Fruit fly (Drosophila melanogaster) whole organism, embryonic: ENCODE data around the gene CG31627.

ENCODE experiments used
- BEAF-32 ChIP-seq: fragments of 200-800 bp; sonication (Bioruptor generic); optimal IDR thresholded peaks from 3 replicates; lab custom pipeline; 2017; ENCODE audit warnings: missing biosample characterization, missing genetic modification characterization, mild to moderate bottlenecking, moderate library complexity, missing genetic modification reagents
- CG11247 ChIP-seq: fragments of 200-800 bp; sonication (Bioruptor generic); IDR thresholded peaks from 2 replicates; pipeline ENCODE4 v1.3.6; 2022; ENCODE audit warnings: missing biosample characterization, missing genetic modification characterization
- CG11456 ChIP-seq: fragments of 200-800 bp; sonication (Bioruptor generic); IDR thresholded peaks from 3 replicates; pipeline ENCODE4 v1.3.6; 2022; ENCODE audit warnings: missing biosample characterization, missing genetic modification characterization
- CG12659 ChIP-seq: fragments of 200-800 bp; sonication (Bioruptor generic); optimal IDR thresholded peaks from 3 replicates; lab custom pipeline; 2017; ENCODE audit warnings: mild to moderate bottlenecking, missing biosample characterization, missing genetic modification reagents, missing genetic modification characterization
- CG13287 ChIP-seq: fragments of 200-800 bp; sonication (Bioruptor generic); IDR thresholded peaks from 2 replicates; pipeline ENCODE4 v1.3.6; 2022; ENCODE audit warnings: missing biosample characterization, missing genetic modification characterization; ENCODE audit not compliant: partially characterized antibody
- CG14667 ChIP-seq: fragments of 200-800 bp; sonication (Bioruptor generic); IDR thresholded peaks from 2 replicates; pipeline ENCODE4 v1.3.6; 2022; ENCODE audit warnings: missing biosample characterization, missing genetic modification characterization
- CG17328 ChIP-seq: fragments of 200-800 bp; sonication (Bioruptor generic); IDR thresholded peaks from 2 replicates; pipeline ENCODE4 v1.3.6; 2022; ENCODE audit warnings: missing biosample characterization, missing genetic modification characterization
- CG2875 ChIP-seq: fragments of 200-800 bp; sonication (Bioruptor generic); optimal IDR thresholded peaks from 2 replicates; lab custom pipeline; 2017; ENCODE audit warnings: missing biosample characterization, mild to moderate bottlenecking, missing genetic modification characterization, missing genetic modification reagents
- CG34224 ChIP-seq: fragments of 200-800 bp; sonication (Bioruptor generic); IDR thresholded peaks from 3 replicates; pipeline ENCODE4 v1.3.6; 2022; ENCODE audit warnings: missing biosample characterization, missing genetic modification characterization; ENCODE audit not compliant: partially characterized antibody
- CG6175 ChIP-seq: fragments of 200-800 bp; sonication (Bioruptor generic); IDR thresholded peaks from 3 replicates; pipeline ENCODE4 v1.3.6; 2022; ENCODE audit warnings: missing biosample characterization, missing genetic modification characterization
- CG6272 ChIP-seq: fragments of 200-800 bp; sonication (Bioruptor generic); IDR thresholded peaks from 2 replicates; pipeline ENCODE4 v1.3.6; 2022; ENCODE audit warnings: missing biosample characterization, missing genetic modification characterization
- CG6791 ChIP-seq: fragments of 200-800 bp; sonication (Bioruptor generic); IDR thresholded peaks from 3 replicates; pipeline ENCODE4 v1.3.6; 2022; ENCODE audit warnings: missing biosample characterization, missing genetic modification characterization; ENCODE audit not compliant: partially characterized antibody
- CG8290 ChIP-seq, 3 experiments: fragments of 200-800 bp; sonication (Bioruptor generic); optimal IDR thresholded peaks; 2 replicates each; lab custom pipeline; 2016 to 2019; ENCODE audit warnings: missing biosample characterization in 3 of 3, missing genetic modification characterization in 3 of 3, mild to moderate bottlenecking in 2 of 3, moderate library complexity in 1 of 3
- CG9932 ChIP-seq: fragments of 200-800 bp; sonication (Bioruptor generic); IDR thresholded peaks from 2 replicates; pipeline ENCODE4 v1.3.6; 2022; ENCODE audit warnings: missing biosample characterization, missing genetic modification characterization
- Doc3 ChIP-seq: fragments of 200-800 bp; sonication (Bioruptor generic); IDR thresholded peaks from 3 replicates; pipeline ENCODE4 v1.3.6; 2022; ENCODE audit warnings: missing biosample characterization, missing genetic modification characterization; ENCODE audit not compliant: partially characterized antibody
- Dref ChIP-seq: fragments of 200-800 bp; sonication (Bioruptor generic); IDR thresholded peaks from 2 replicates; pipeline ENCODE4 v1.3.6; 2022; ENCODE audit warnings: missing biosample characterization, missing genetic modification characterization
- E2f2 ChIP-seq: fragments of 200-800 bp; sonication (Bioruptor generic); IDR thresholded peaks from 2 replicates; pipeline ENCODE4 v1.3.6; 2022; ENCODE audit warnings: missing biosample characterization, missing genetic modification characterization
- Gug ChIP-seq: fragments of 200-800 bp; sonication (Bioruptor generic); IDR thresholded peaks from 4 replicates; pipeline ENCODE4 v1.3.6; 2022; ENCODE audit warnings: missing biosample characterization, missing genetic modification characterization
- Kr ChIP-seq: fragments of 200-800 bp; sonication (Bioruptor generic); optimal IDR thresholded peaks from 2 replicates; lab custom pipeline; 2017; ENCODE audit warnings: missing biosample characterization, mild to moderate bottlenecking, missing genetic modification characterization
- MBD-R2 ChIP-seq: fragments of 200-800 bp; sonication (Bioruptor generic); IDR thresholded peaks from 2 replicates; pipeline ENCODE4 v1.3.6; 2022; ENCODE audit warnings: missing biosample characterization, missing genetic modification characterization
- MESR4 ChIP-seq: fragments of 200-800 bp; sonication (Bioruptor generic); optimal IDR thresholded peaks from 2 replicates; lab custom pipeline; 2018; ENCODE audit warnings: missing biosample characterization, mild to moderate bottlenecking, missing genetic modification characterization, moderate library complexity
- Med ChIP-seq: fragments of 200-800 bp; sonication (Bioruptor generic); peaks from one replicate; lab custom pipeline; 2016; ENCODE audit warnings: missing biosample characterization, missing genetic modification characterization, mild to moderate bottlenecking, inconsistent platforms, moderate library complexity
- Scr ChIP-seq: fragments of 200-800 bp; sonication (Bioruptor generic); IDR thresholded peaks from 2 replicates; pipeline ENCODE4 v1.3.6; 2022; ENCODE audit warnings: missing biosample characterization, missing genetic modification characterization; ENCODE audit not compliant: partially characterized antibody
- Sry-δ ChIP-seq: fragments of 200-800 bp; sonication (Bioruptor generic); optimal IDR thresholded peaks from 2 replicates; lab custom pipeline; 2016; ENCODE audit warnings: missing biosample characterization, missing genetic modification characterization
- amos ChIP-seq: fragments of 200-800 bp; sonication (Bioruptor generic); IDR thresholded peaks from 2 replicates; pipeline ENCODE4 v1.3.6; 2022; ENCODE audit warnings: missing biosample characterization, missing genetic modification characterization; ENCODE audit not compliant: partially characterized antibody
- ato ChIP-seq: fragments of 200-800 bp; sonication (Bioruptor generic); IDR thresholded peaks from 2 replicates; pipeline ENCODE4 v1.3.6; 2022; ENCODE audit warnings: missing biosample characterization, missing genetic modification characterization; ENCODE audit not compliant: partially characterized antibody
- chinmo ChIP-seq: fragments of 200-800 bp; sonication (Bioruptor generic); IDR thresholded peaks from 4 replicates; pipeline ENCODE4 v1.3.6; 2022; ENCODE audit warnings: missing biosample characterization, missing genetic modification characterization; ENCODE audit not compliant: partially characterized antibody
- dmrt99B ChIP-seq: fragments of 200-800 bp; sonication (Bioruptor generic); optimal IDR thresholded peaks from 2 replicates; lab custom pipeline; 2018; ENCODE audit warnings: missing biosample characterization, mild to moderate bottlenecking, missing genetic modification characterization, moderate library complexity
- eyg ChIP-seq: fragments of 200-800 bp; sonication (Bioruptor generic); optimal IDR thresholded peaks from 3 replicates; lab custom pipeline; 2016; ENCODE audit warnings: missing biosample characterization, missing genetic modification characterization
- grau ChIP-seq: fragments of 200-800 bp; optimal IDR thresholded peaks from 3 replicates; lab custom pipeline; 2019; ENCODE audit warnings: missing biosample characterization, mild to moderate bottlenecking, missing genetic modification characterization, moderate library complexity
- ham ChIP-seq: fragments of 200-800 bp; sonication (Bioruptor generic); IDR thresholded peaks from 2 replicates; pipeline ENCODE4 v1.3.6; 2022; ENCODE audit warnings: missing biosample characterization, missing genetic modification characterization
- hbn ChIP-seq: fragments of 200-800 bp; sonication (Bioruptor generic); IDR thresholded peaks from 2 replicates; pipeline ENCODE4 v1.3.6; 2022; ENCODE audit warnings: missing biosample characterization, missing genetic modification characterization; ENCODE audit not compliant: partially characterized antibody
- insv ChIP-seq, 2 experiments: fragments of 200-800 bp; sonication (Bioruptor generic); optimal IDR thresholded peaks; 3 replicates each; lab custom pipeline; 2016 to 2018; ENCODE audit warnings: missing biosample characterization in 2 of 2, missing genetic modification characterization in 2 of 2
- ken ChIP-seq: fragments of 200-800 bp; sonication (Bioruptor generic); IDR thresholded peaks from 3 replicates; pipeline ENCODE4 v1.3.6; 2022; ENCODE audit warnings: missing biosample characterization, missing genetic modification characterization
- knrl ChIP-seq: fragments of 200-800 bp; sonication (Bioruptor generic); IDR thresholded peaks from 3 replicates; pipeline ENCODE4 v1.3.6; 2022; ENCODE audit warnings: missing biosample characterization, missing genetic modification characterization; ENCODE audit not compliant: partially characterized antibody
- pan ChIP-seq, 4 experiments: fragments of >200 bp in 3 of 4; fragments of 200-800 bp in 1 of 4; sonication (Bioruptor generic) in 1 of 4; optimal IDR thresholded peaks in 3 of 4; IDR thresholded peaks in 1 of 4; 2 replicates each; pipeline versions ENCODE4 v1.3.6 to Lab custom; 2017 to 2022; ENCODE audit warnings: missing biosample characterization in 2 of 4, missing genetic modification characterization in 2 of 4, mixed read lengths in 1 of 4
- phol ChIP-seq: fragments of 200-800 bp; sonication (Bioruptor generic); optimal IDR thresholded peaks from 3 replicates; lab custom pipeline; 2018; ENCODE audit warnings: missing biosample characterization, mild to moderate bottlenecking, missing genetic modification characterization, moderate library complexity
- sens-2 ChIP-seq: fragments of 200-800 bp; sonication (Bioruptor generic); IDR thresholded peaks from 2 replicates; pipeline ENCODE4 v1.3.6; 2022; ENCODE audit warnings: missing biosample characterization, missing genetic modification characterization
- sim ChIP-seq: fragments of 200-800 bp; sonication (Bioruptor generic); IDR thresholded peaks from 2 replicates; pipeline ENCODE4 v1.3.6; 2022; ENCODE audit warnings: missing biosample characterization, missing genetic modification characterization
- sna ChIP-seq: fragments of 200-800 bp; sonication (Bioruptor generic); IDR thresholded peaks from 2 replicates; pipeline ENCODE4 v1.3.6; 2022; ENCODE audit warnings: missing biosample characterization, missing genetic modification characterization; ENCODE audit not compliant: partially characterized antibody
- sob ChIP-seq: fragments of 200-800 bp; sonication (Bioruptor generic); IDR thresholded peaks from 2 replicates; pipeline ENCODE4 v1.3.6; 2022; ENCODE audit warnings: missing biosample characterization, missing genetic modification characterization
- tap ChIP-seq: fragments of 200-800 bp; optimal IDR thresholded peaks from 3 replicates; lab custom pipeline; 2019; ENCODE audit warnings: missing biosample characterization, mild to moderate bottlenecking, missing genetic modification characterization, moderate library complexity
- tup ChIP-seq: fragments of 200-800 bp; sonication (Bioruptor generic); optimal IDR thresholded peaks from 2 replicates; lab custom pipeline; 2016; ENCODE audit warnings: missing biosample characterization, mild to moderate bottlenecking, missing genetic modification characterization, moderate library complexity
- unc-4 ChIP-seq: fragments of 200-800 bp; sonication (Bioruptor generic); IDR thresholded peaks from 2 replicates; pipeline ENCODE4 v1.3.6; 2022; ENCODE audit warnings: missing biosample characterization, missing genetic modification characterization; ENCODE audit not compliant: partially characterized antibody
- vvl ChIP-seq: fragments of 200-800 bp; sonication (Bioruptor generic); IDR thresholded peaks from 2 replicates; pipeline ENCODE4 v1.3.6; 2022; ENCODE audit warnings: missing biosample characterization, missing genetic modification characterization

The CG31627 gene

dm6 chr2L:21158554-21158953, 14.5 kb upstream of the CG31627 start, which contains the start of the genes Coq3 and Pld3 (continued):
- TF ChIP-seq phol (tag; lab: Kevin White, UChicago): peak; percentile 84

- no peak for TF ChIP-seq CG6175 (GFP tag; lab: Robert Waterston, UW)
- TF ChIP-seq CG2875: no peak
- TF ChIP-seq sim (GFP tag; lab: Robert Waterston, UW): no peak
- peak; percentile 51; the same call in 2 of the 4 replicates for TF ChIP-seq Gug (GFP tag; lab: Robert Waterston, UW)
- TF ChIP-seq knrl (GFP tag; lab: Robert Waterston, UW): peak; percentile 33; the same call in 2 of the 3 replicates
- peak; percentile 87 for TF ChIP-seq MESR4
- no peak for TF ChIP-seq dmrt99B
- peak; percentile 36; the same call in 1 of the 2 replicates for TF ChIP-seq CG11247 (GFP tag; lab: Robert Waterston, UW)
- TF ChIP-seq Med (GFP tag; lab: Kevin White, UChicago): peak; percentile 72
- TF ChIP-seq CG9932 (GFP tag; lab: Robert Waterston, UW): peak; percentile 51
- TF ChIP-seq MBD-R2 (GFP tag; lab: Robert Waterston, UW): peak; percentile 71
- peak in 1 of 2 experiments; percentile 15 for TF ChIP-seq insv (GFP tag; optimal IDR thresholded peaks at IDR 0.05; lab: Kevin White, UChicago)
- TF ChIP-seq hbn: peak; percentile 57
- peak; percentile 61 for TF ChIP-seq CG13287 (GFP tag; lab: Robert Waterston, UW)
- 0 out of 3 replicates have a peak, but pooled peaks have one; percentile 33 for TF ChIP-seq Doc3 (GFP tag; lab: Robert Waterston, UW)
- no peak for TF ChIP-seq eyg (GFP tag; lab: Kevin White, UChicago)
- TF ChIP-seq sob: peak; percentile 11; the same call in 1 of the 2 replicates
- TF ChIP-seq sna: peak; percentile 54
- TF ChIP-seq ken (GFP tag; lab: Robert Waterston, UW): 0 out of 3 replicates have a peak, but pooled peaks have one; percentile 40
- 0 out of 3 replicates have a peak, but pooled peaks have one; percentile 35 for TF ChIP-seq CG6791 (GFP tag; lab: Robert Waterston, UW)
- TF ChIP-seq tap (tag; lab: Kevin White, UChicago): no peak
- no peak for TF ChIP-seq tup (GFP tag; lab: Kevin White, UChicago)
- TF ChIP-seq Sry-δ (GFP tag; lab: Kevin White, UChicago): peak; percentile 58
- no peak for TF ChIP-seq pan (optimal IDR thresholded peaks at IDR 0.05; lab: Kevin White, UChicago)
- TF ChIP-seq pan (GFP tag; optimal IDR thresholded peaks at IDR 0.05 in 1 of 2, IDR thresholded peaks at IDR 0.05 in 1 of 2): no peak
- TF ChIP-seq chinmo (GFP tag; lab: Robert Waterston, UW): peak; percentile 76; the same call in 1 of the 4 replicates
- TF ChIP-seq BEAF-32 (GFP tag; lab: Kevin White, UChicago): peak; percentile 54
- peak; percentile 16; the same call in 1 of the 3 replicates for TF ChIP-seq CG11456 (GFP tag; lab: Robert Waterston, UW)
- peak; percentile 62 for TF ChIP-seq amos (GFP tag; lab: Robert Waterston, UW)
- TF ChIP-seq sens-2 (GFP tag; lab: Robert Waterston, UW): no peak
- peak; percentile 33; the same call in 1 of the 2 replicates for TF ChIP-seq ato (GFP tag; lab: Robert Waterston, UW)
- TF ChIP-seq CG6272 (GFP tag; lab: Robert Waterston, UW): peak; percentile 46; the same call in 1 of the 2 replicates
- no peak for TF ChIP-seq ham (GFP tag; lab: Robert Waterston, UW)
- 0 out of 2 replicates have a peak, but pooled peaks have one; percentile 7 for TF ChIP-seq vvl
- TF ChIP-seq Kr (GFP tag; lab: Kevin White, UChicago): no peak
- no peak for TF ChIP-seq grau (tag; lab: Kevin White, UChicago)
- TF ChIP-seq CG14667 (GFP tag; lab: Robert Waterston, UW): no peak
- no peak for TF ChIP-seq CG17328 (GFP tag; lab: Robert Waterston, UW)
- TF ChIP-seq CG12659 (GFP tag; lab: Kevin White, UChicago): peak; percentile 17
- 0 out of 2 replicates have a peak, but pooled peaks have one; percentile 38 for TF ChIP-seq E2f2
- TF ChIP-seq unc-4 (GFP tag; lab: Robert Waterston, UW): peak; percentile 60
- no peak for TF ChIP-seq CG8290 (GFP tag; optimal IDR thresholded peaks at IDR 0.05; lab: Kevin White, UChicago)
- peak in 1 of 2 experiments; percentile 29 for TF ChIP-seq CG8290 (tag; optimal IDR thresholded peaks at IDR 0.05; lab: Kevin White, UChicago)
- peak; percentile 43; the same call in 1 of the 3 replicates for TF ChIP-seq CG34224 (GFP tag; lab: Robert Waterston, UW)
- peak; percentile 56 for TF ChIP-seq Scr (GFP tag; lab: Robert Waterston, UW)
- peak; percentile 72 for TF ChIP-seq Dref (GFP tag; lab: Robert Waterston, UW)
Observed at dm6 chr2L:21162875-21163274, 10.1 kb upstream of the CG31627 start, which contains the start of gene Nbr. Gene Nbr (minus strand): TSS chr2L:21163083.
